Worm (Caenorhabditis elegans) whole organism, L4 larva: ENCODE measurements around the gene pgam-5.

Experiments used
- F26F4.8 ChIP-seq: fragments of 200-800 bp; sonication (Bioruptor generic); conservative IDR thresholded peaks from 2 replicates; pipeline ENCODE4 v1.3.6; 2022; ENCODE audit warnings: missing genetic modification characterization, missing compliant biosample characterization
- F37D6.2 ChIP-seq: sonication (generic microtip); optimal IDR thresholded peaks from 2 replicates; lab custom pipeline; 2016; ENCODE audit warnings: mild to moderate bottlenecking, missing genetic modification characterization, missing compliant biosample characterization
- T26A8.4 ChIP-seq: fragments of 200-800 bp; sonication (Bioruptor generic); IDR thresholded peaks from 2 replicates; pipeline ENCODE4 v1.3.6; 2022; ENCODE audit warnings: missing genetic modification characterization, missing compliant biosample characterization
- Y105C5A.15 ChIP-seq: fragments of 200-800 bp; sonication (Bioruptor generic); IDR thresholded peaks from 2 replicates; pipeline ENCODE4 v1.3.6; 2022; ENCODE audit warnings: missing genetic modification characterization, missing compliant biosample characterization
- Y5F2A.4 ChIP-seq: fragments of 200-800 bp; sonication (Bioruptor generic); optimal IDR thresholded peaks from 2 replicates; lab custom pipeline; 2018; ENCODE audit warnings: mild to moderate bottlenecking, missing genetic modification characterization, missing compliant biosample characterization
- ZK337.2 ChIP-seq: fragments of 200-800 bp; sonication (Bioruptor generic); IDR thresholded peaks from 2 replicates; pipeline ENCODE4 v1.3.6; 2022; ENCODE audit warnings: missing genetic modification reagents, missing genetic modification characterization, missing compliant biosample characterization
- aha-1 ChIP-seq: fragments of 150-350 bp; peaks from one replicate; lab custom pipeline; 2014; ENCODE audit warnings: missing biosample characterization, missing genetic modification characterization
- aly-2 ChIP-seq: sonication (generic microtip); optimal IDR thresholded peaks from 2 replicates; lab custom pipeline; 2018; ENCODE audit warnings: missing biosample characterization, missing genetic modification characterization
- ceh-20 ChIP-seq: fragments of 200-800 bp; sonication (Bioruptor generic); IDR thresholded peaks from 2 replicates; pipeline ENCODE4 v1.3.6; 2022; ENCODE audit warnings: missing genetic modification reagents, missing genetic modification characterization, missing compliant biosample characterization
- ceh-28 ChIP-seq: fragments of 150-350 bp; optimal IDR thresholded peaks from 2 replicates; lab custom pipeline; 2014; ENCODE audit warnings: missing biosample characterization, missing genetic modification reagents, missing genetic modification characterization
- ceh-44 ChIP-seq: fragments of 200-800 bp; sonication (Bioruptor generic); IDR thresholded peaks from 2 replicates; pipeline ENCODE4 v1.3.6; 2022; ENCODE audit warnings: missing genetic modification reagents, missing genetic modification characterization, missing compliant biosample characterization
- ces-1 ChIP-seq: fragments of 150-350 bp; sonication (generic microtip); optimal IDR thresholded peaks from 4 replicates; lab custom pipeline; 2014; ENCODE audit warnings: missing biosample characterization, missing genetic modification reagents, missing genetic modification characterization
- cey-2 ChIP-seq: sonication (generic microtip); optimal IDR thresholded peaks from 3 replicates; lab custom pipeline; 2017; ENCODE audit warnings: missing genetic modification characterization, mild to moderate bottlenecking, missing compliant biosample characterization, antibody characterized with exemption, borderline replicate concordance; ENCODE audit not compliant: insufficient read depth
- ctbp-1 ChIP-seq: fragments of 200-800 bp; sonication (Bioruptor generic); IDR thresholded peaks from 2 replicates; pipeline ENCODE4 v1.3.6; 2022; ENCODE audit warnings: missing genetic modification reagents, missing genetic modification characterization, missing compliant biosample characterization
- daf-16 ChIP-seq, 3 experiments: sonication (generic microtip); optimal IDR thresholded peaks; 2 replicates each; lab custom pipeline; 2016 to 2017; ENCODE audit warnings: missing genetic modification characterization in 3 of 3, missing genetic modification reagents in 3 of 3, mild to moderate bottlenecking in 2 of 3, missing compliant biosample characterization in 2 of 3, missing biosample characterization in 1 of 3, moderate library complexity in 1 of 3
- daf-19 ChIP-seq: fragments of 200-800 bp; sonication (Bioruptor generic); conservative IDR thresholded peaks from 2 replicates; pipeline ENCODE4 v1.3.6; 2022; ENCODE audit warnings: missing genetic modification characterization, missing compliant biosample characterization
- daf-8 ChIP-seq: fragments of 200-800 bp; sonication (Bioruptor generic); IDR thresholded peaks from 2 replicates; pipeline ENCODE4 v1.3.6; 2022; ENCODE audit warnings: missing genetic modification characterization, missing compliant biosample characterization
- dmd-6 ChIP-seq: fragments of 200-800 bp; sonication (Bioruptor generic); IDR thresholded peaks from 2 replicates; pipeline ENCODE4 v1.3.6; 2022; ENCODE audit warnings: missing genetic modification reagents, missing genetic modification characterization, missing compliant biosample characterization
- dpl-1 ChIP-seq: fragments of 150-350 bp; optimal IDR thresholded peaks from 2 replicates; lab custom pipeline; 2014; ENCODE audit warnings: missing biosample characterization, missing genetic modification reagents, missing genetic modification characterization
- egl-43 ChIP-seq: fragments of 200-800 bp; sonication (Bioruptor generic); IDR thresholded peaks from 2 replicates; pipeline ENCODE4 v1.3.6; 2022; ENCODE audit warnings: missing genetic modification reagents, missing genetic modification characterization, missing compliant biosample characterization
- fkh-10 ChIP-seq: fragments of 150-350 bp; optimal IDR thresholded peaks from 2 replicates; lab custom pipeline; 2014; ENCODE audit warnings: missing biosample characterization, missing genetic modification reagents, missing genetic modification characterization
- hlh-11 ChIP-seq: fragments of 200-800 bp; sonication (Bioruptor generic); optimal IDR thresholded peaks from 2 replicates; lab custom pipeline; 2018; ENCODE audit warnings: mild to moderate bottlenecking, missing genetic modification characterization, missing compliant biosample characterization
- hmg-1.1 ChIP-seq: fragments of 200-800 bp; sonication (Bioruptor generic); IDR thresholded peaks from 2 replicates; pipeline ENCODE4 v1.3.6; 2022; ENCODE audit warnings: missing genetic modification reagents, missing genetic modification characterization, missing compliant biosample characterization
- lin-39 ChIP-seq: fragments of 150-350 bp; optimal IDR thresholded peaks from 2 replicates; lab custom pipeline; 2014; ENCODE audit warnings: missing biosample characterization, missing genetic modification reagents, missing genetic modification characterization
- lsy-2 ChIP-seq, 2 experiments: fragments of 150-350 bp in 1 of 2; sonication (generic microtip) in 1 of 2; optimal IDR thresholded peaks; 2 replicates each; lab custom pipeline; 2014 to 2017; ENCODE audit warnings: missing biosample characterization in 2 of 2, missing genetic modification characterization in 2 of 2
- madf-5 ChIP-seq, 2 experiments: fragments of 200-800 bp; sonication (Bioruptor generic); IDR thresholded peaks; 2 replicates each; pipeline ENCODE4 v1.3.6; 2022; ENCODE audit warnings: missing compliant biosample characterization in 2 of 2, missing genetic modification characterization in 2 of 2
- mdl-1 ChIP-seq, 2 experiments: fragments of 150-350 bp in 1 of 2; sonication (generic microtip) in 1 of 2; optimal IDR thresholded peaks; 2 replicates each; lab custom pipeline; 2014 to 2017; ENCODE audit warnings: missing biosample characterization in 2 of 2, missing genetic modification characterization in 2 of 2
- mep-1 ChIP-seq: fragments of 150-350 bp; sonication (generic microtip); optimal IDR thresholded peaks from 3 replicates; lab custom pipeline; 2014; ENCODE audit warnings: missing biosample characterization, missing genetic modification characterization
- mes-2 ChIP-seq: sonication (generic microtip); optimal IDR thresholded peaks from 2 replicates; lab custom pipeline; 2016; ENCODE audit warnings: missing genotype, mild to moderate bottlenecking, missing genetic modification characterization, missing compliant biosample characterization; ENCODE audit not compliant: poor library complexity, severe bottlenecking
- mxl-2 ChIP-seq: fragments of 200-800 bp; sonication (Bioruptor generic); conservative IDR thresholded peaks from 2 replicates; pipeline ENCODE4 v1.3.6; 2022; ENCODE audit warnings: missing genetic modification reagents, missing genetic modification characterization, missing compliant biosample characterization
- nhr-237 ChIP-seq: sonication (generic microtip); optimal IDR thresholded peaks from 2 replicates; lab custom pipeline; 2017; ENCODE audit warnings: missing biosample characterization, missing genetic modification characterization
- nhr-25 ChIP-seq: sonication (generic microtip); optimal IDR thresholded peaks from 2 replicates; lab custom pipeline; 2017; ENCODE audit warnings: missing genetic modification characterization, mild to moderate bottlenecking, missing compliant biosample characterization, antibody characterized with exemption, moderate library complexity, borderline replicate concordance; ENCODE audit not compliant: insufficient read depth
- nhr-76 ChIP-seq: fragments of 150-350 bp; optimal IDR thresholded peaks from 2 replicates; lab custom pipeline; 2014; ENCODE audit warnings: missing biosample characterization, missing genetic modification characterization
- pqm-1 ChIP-seq: sonication (generic microtip); optimal IDR thresholded peaks from 2 replicates; lab custom pipeline; 2017; ENCODE audit warnings: missing biosample characterization, missing genetic modification characterization
- rbr-2 ChIP-seq: sonication (generic microtip); optimal IDR thresholded peaks from 2 replicates; lab custom pipeline; 2016; ENCODE audit warnings: missing genotype, missing genetic modification characterization, missing compliant biosample characterization
- set-16 ChIP-seq: fragments of 200-800 bp; sonication (Bioruptor generic); IDR thresholded peaks from 2 replicates; pipeline ENCODE4 v1.3.6; 2022; ENCODE audit warnings: missing genetic modification reagents, missing genetic modification characterization, missing compliant biosample characterization
- unc-130 ChIP-seq: sonication (generic microtip); optimal IDR thresholded peaks from 2 replicates; lab custom pipeline; 2016; ENCODE audit warnings: missing genetic modification reagents, missing genetic modification characterization, missing compliant biosample characterization
- unc-62 ChIP-seq, 3 experiments: fragments of 150-350 bp in 1 of 3; sonication (generic microtip); optimal IDR thresholded peaks in 2 of 3; peaks in 1 of 3; 1 replicate in 1 of 3; 2 replicates in 2 of 3; lab custom pipeline; 2014 to 2017; ENCODE audit warnings: missing biosample characterization in 3 of 3, missing genetic modification characterization in 3 of 3, missing genetic modification reagents in 3 of 3, missing genotype in 1 of 3
- ztf-7 ChIP-seq: fragments of 150-350 bp; optimal IDR thresholded peaks from 2 replicates; lab custom pipeline; 2014; ENCODE audit warnings: missing biosample characterization, missing genetic modification characterization

The pgam-5 gene

DNA sequence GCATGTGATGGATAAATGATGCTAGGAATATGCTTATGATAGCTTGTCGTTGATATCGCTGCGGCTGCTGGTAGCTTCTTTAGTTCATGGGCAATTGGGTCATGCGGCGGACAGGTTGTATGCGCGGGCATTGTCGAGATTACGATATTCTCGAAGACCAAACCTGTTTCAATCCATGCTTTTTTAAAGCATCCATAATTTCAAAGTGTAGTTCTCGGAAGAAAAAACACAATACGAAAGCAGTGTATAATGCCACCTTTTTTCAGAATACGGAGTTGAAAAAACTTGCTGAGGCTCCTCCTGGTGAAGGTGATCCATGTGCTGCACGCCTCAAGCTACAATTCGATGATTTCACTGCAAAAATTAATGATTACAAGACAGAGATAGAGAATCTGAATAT lies 6.8 kb upstream of the pgam-5 start, which contains the start of gene osm-8:
Gene osm-8 (minus strand): TSS at position 101 of the 400 bp plus-strand sequence.
- TF ChIP-seq Y5F2A.4 (no peak), nhr-237 (no peak), F26F4.8 (GFP tag; lab: Robert Waterston, UW) (no peak), hlh-11 (tag; lab: Kevin White, UChicago) (peak; percentile 10), aha-1 (tag; lab: Kevin White, UChicago) (peak; percentile 24), ceh-28 (tag; lab: Kevin White, UChicago) (no peak), T26A8.4 (GFP tag; lab: Robert Waterston, UW) (no peak), ztf-7 (tag; lab: Kevin White, UChicago) (no peak)

DNA sequence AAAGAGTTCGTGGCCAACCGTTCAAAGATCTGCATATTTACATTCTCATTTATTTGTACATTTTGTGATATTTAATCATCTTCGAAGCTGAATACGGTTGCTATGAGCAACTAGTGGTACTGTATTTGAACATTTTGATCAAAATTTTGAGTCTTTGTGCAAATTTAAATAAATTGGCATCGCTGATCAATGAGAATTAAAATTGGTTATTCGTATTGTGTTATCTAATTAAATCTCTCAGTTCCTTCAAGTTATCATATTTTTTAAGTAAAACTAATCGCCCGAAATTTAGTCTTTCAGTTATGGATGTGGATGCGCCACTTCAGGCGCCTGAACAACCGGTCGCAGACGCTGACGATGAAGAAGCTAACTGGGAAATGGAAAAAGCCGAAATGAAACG lies 805 bp upstream of the pgam-5 start, which contains the start of gene npp-21:
Gene npp-21 (plus strand): TSS at position 301 of the 400 bp plus-strand sequence.
- no peak for TF ChIP-seq mxl-2 (GFP tag; lab: Robert Waterston, UW)
- TF ChIP-seq mdl-1 (tag; optimal IDR thresholded peaks at IDR 0.05; lab: Kevin White, UChicago): no peak
- no peak for TF ChIP-seq daf-19 (GFP tag; lab: Robert Waterston, UW)
- no peak for TF ChIP-seq dpl-1 (GFP tag; lab: Kevin White, UChicago)
- no peak for TF ChIP-seq daf-8 (GFP tag; lab: Robert Waterston, UW)
- no peak for TF ChIP-seq cey-2 (tag; lab: Kevin White, UChicago)
- no peak for TF ChIP-seq mes-2 (tag; lab: Kevin White, UChicago)
- no peak for TF ChIP-seq ceh-20 (GFP tag; lab: Robert Waterston, UW)
- no peak for TF ChIP-seq ZK337.2 (GFP tag; lab: Robert Waterston, UW)
- no peak for TF ChIP-seq madf-5 (GFP tag; IDR thresholded peaks at IDR 0.05; lab: Robert Waterston, UW)

DNA sequence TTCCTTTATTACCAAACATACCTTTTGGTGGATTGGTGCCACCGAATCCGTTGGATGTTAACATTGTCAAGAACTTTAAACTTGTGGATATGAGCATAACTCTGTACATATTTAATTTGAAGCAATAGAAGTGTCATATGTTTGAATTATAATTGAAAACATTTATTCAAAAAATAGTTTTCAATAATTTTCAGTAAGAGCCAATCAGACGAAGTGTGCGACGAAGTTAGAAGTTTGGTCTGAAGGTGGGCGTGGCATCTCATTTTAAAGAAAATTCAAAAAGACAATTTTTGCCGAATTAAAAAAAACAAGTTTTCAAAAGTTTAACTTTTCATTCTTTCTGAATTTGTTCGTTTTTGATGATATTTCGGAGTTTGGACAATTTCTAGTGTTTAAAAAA lies 3.7 kb downstream of the pgam-5 start, which contains the start of gene syd-1:
Gene syd-1 (minus strand): TSS at position 101 of the 400 bp plus-strand sequence.
- TF ChIP-seq lin-39 (tag; lab: Kevin White, UChicago) (no peak), ztf-7 (tag; lab: Kevin White, UChicago) (no peak), Y5F2A.4 (no peak), hlh-11 (tag; lab: Kevin White, UChicago) (no peak)

ce11 chrII:7594262-7594661 lies 4.3 kb downstream of the pgam-5 start:
- TF ChIP-seq aly-2 (tag; lab: Kevin White, UChicago) (no peak), unc-130 (GFP tag; lab: Kevin White, UChicago) (no peak), rbr-2 (tag; lab: Kevin White, UChicago) (no peak), pqm-1 (tag; lab: Kevin White, UChicago) (no peak), ceh-44 (GFP tag; lab: Robert Waterston, UW) (no peak), ces-1 (GFP tag; lab: Kevin White, UChicago) (peak; percentile 67), F37D6.2 (no peak), nhr-25 (tag; lab: Kevin White, UChicago) (no peak), fkh-10 (GFP tag; lab: Kevin White, UChicago) (peak; percentile 61)

- TF ChIP-seq mes-2 (tag; lab: Kevin White, UChicago) (peak; percentile 3), ctbp-1 (peak; percentile 72; the same call in 1 of the 2 replicates), nhr-76 (tag; lab: Kevin White, UChicago) (no peak), ceh-20 (GFP tag; lab: Robert Waterston, UW) (0 out of 2 replicates have a peak, but pooled peaks have one; percentile 37), egl-43 (GFP tag; lab: Robert Waterston, UW) (0 out of 2 replicates have a peak, but pooled peaks have one; percentile 43), dmd-6 (GFP tag; lab: Robert Waterston, UW) (0 out of 2 replicates have a peak, but pooled peaks have one; percentile 12), aha-1 (tag; lab: Kevin White, UChicago) (peak; percentile 94), rbr-2 (tag; lab: Kevin White, UChicago) (peak; percentile 49), F37D6.2 (peak; percentile 80), set-16 (GFP tag; lab: Robert Waterston, UW) (peak; percentile 54; the same call in 1 of the 2 replicates), Y105C5A.15 (no peak), mep-1 (tag; lab: Kevin White, UChicago) (peak; percentile 25), fkh-10 (GFP tag; lab: Kevin White, UChicago) (peak; percentile 87), daf-19 (GFP tag; lab: Robert Waterston, UW) (no peak), daf-16 (GFP tag; optimal IDR thresholded peaks at IDR 0.05; lab: Kevin White, UChicago) (no peak), daf-16 (tag; optimal IDR thresholded peaks at IDR 0.05; lab: Kevin White, UChicago) (no peak), lsy-2 (tag; optimal IDR thresholded peaks at IDR 0.05; lab: Kevin White, UChicago) (peak in 1 of 2 experiments; percentile 27), hmg-1.1 (peak; percentile 62), unc-62 (GFP tag; optimal IDR thresholded peaks at IDR 0.05 in 1 of 2; lab: Kevin White, UChicago) (peak in 1 of 2 experiments; percentile 94), unc-62 (tag; optimal IDR thresholded peaks at IDR 0.05; lab: Kevin White, UChicago) (no peak)
Measured at ce11 chrII:7593227-7593626, 5.3 kb downstream of the pgam-5 start.
